Worm (Caenorhabditis elegans) whole organism, L4 larva: Measurements from ENCODE around the gene fbxa-44.
A peak's percentile ranks its signal among the peaks of the same experiment; 100 is the strongest.

Source experiments
- F26F4.8 ChIP-seq: fragments of 200-800 bp; sonication (Bioruptor generic); conservative IDR thresholded peaks from 2 replicates; pipeline ENCODE4 v1.3.6; 2022; ENCODE audit warnings: missing genetic modification characterization, missing compliant biosample characterization
- F44E2.7 ChIP-seq: fragments of 200-800 bp; sonication (Bioruptor generic); IDR thresholded peaks from 2 replicates; pipeline ENCODE4 v2.1.2; 2022; ENCODE audit warnings: missing genetic modification characterization, missing compliant biosample characterization
- F49E8.2 ChIP-seq: sonication (generic microtip); optimal IDR thresholded peaks from 2 replicates; lab custom pipeline; 2016; ENCODE audit warnings: missing compliant biosample characterization, mild to moderate bottlenecking, missing genetic modification characterization, borderline replicate concordance
- T20F7.1 ChIP-seq: fragments of 200-800 bp; sonication (Bioruptor generic); optimal IDR thresholded peaks from 2 replicates; lab custom pipeline; 2018; ENCODE audit warnings: mild to moderate bottlenecking, missing genetic modification characterization, missing compliant biosample characterization
- Y105C5A.15 ChIP-seq: fragments of 200-800 bp; sonication (Bioruptor generic); IDR thresholded peaks from 2 replicates; pipeline ENCODE4 v1.3.6; 2022; ENCODE audit warnings: missing genetic modification characterization, missing compliant biosample characterization
- Y75B8A.6 ChIP-seq: fragments of 200-800 bp; sonication (Bioruptor generic); IDR thresholded peaks from 2 replicates; pipeline ENCODE4 v1.3.6; 2022; ENCODE audit warnings: missing genetic modification reagents, missing genetic modification characterization, missing compliant biosample characterization
- attf-4 ChIP-seq: sonication (generic microtip); optimal IDR thresholded peaks from 3 replicates; lab custom pipeline; 2017; ENCODE audit warnings: missing biosample characterization, missing genetic modification characterization
- ceh-28 ChIP-seq: fragments of 150-350 bp; optimal IDR thresholded peaks from 2 replicates; lab custom pipeline; 2014; ENCODE audit warnings: missing biosample characterization, missing genetic modification reagents, missing genetic modification characterization
- ctbp-1 ChIP-seq: fragments of 200-800 bp; sonication (Bioruptor generic); IDR thresholded peaks from 2 replicates; pipeline ENCODE4 v1.3.6; 2022; ENCODE audit warnings: missing genetic modification reagents, missing genetic modification characterization, missing compliant biosample characterization
- daf-8 ChIP-seq: fragments of 200-800 bp; sonication (Bioruptor generic); IDR thresholded peaks from 2 replicates; pipeline ENCODE4 v1.3.6; 2022; ENCODE audit warnings: missing genetic modification characterization, missing compliant biosample characterization
- dmd-8 ChIP-seq: fragments of 200-800 bp; sonication (Bioruptor generic); IDR thresholded peaks from 2 replicates; pipeline ENCODE4 v1.3.6; 2022; ENCODE audit warnings: missing genetic modification characterization, missing compliant biosample characterization
- dpl-1 ChIP-seq: fragments of 150-350 bp; optimal IDR thresholded peaks from 2 replicates; lab custom pipeline; 2014; ENCODE audit warnings: missing biosample characterization, missing genetic modification reagents, missing genetic modification characterization
- duxl-1 ChIP-seq: sonication (generic microtip); optimal IDR thresholded peaks from 2 replicates; lab custom pipeline; 2016; ENCODE audit warnings: mild to moderate bottlenecking, missing genetic modification characterization, moderate library complexity, missing compliant biosample characterization; ENCODE audit not compliant: poor library complexity
- egl-43 ChIP-seq: fragments of 200-800 bp; sonication (Bioruptor generic); IDR thresholded peaks from 2 replicates; pipeline ENCODE4 v1.3.6; 2022; ENCODE audit warnings: missing genetic modification reagents, missing genetic modification characterization, missing compliant biosample characterization
- fkh-10 ChIP-seq: fragments of 150-350 bp; optimal IDR thresholded peaks from 2 replicates; lab custom pipeline; 2014; ENCODE audit warnings: missing biosample characterization, missing genetic modification reagents, missing genetic modification characterization
- fos-1 ChIP-seq: fragments of 150-350 bp; optimal IDR thresholded peaks from 2 replicates; lab custom pipeline; 2014; ENCODE audit warnings: missing biosample characterization, missing genetic modification characterization
- hif-1 ChIP-seq, 2 experiments: sonication (generic microtip); optimal IDR thresholded peaks; 2 replicates each; lab custom pipeline; 2016 to 2017; ENCODE audit warnings: missing compliant biosample characterization in 2 of 2, missing genetic modification characterization in 2 of 2, missing genetic modification reagents in 2 of 2, missing genotype in 2 of 2, mild to moderate bottlenecking in 1 of 2
- hlh-30 ChIP-seq: sonication (generic microtip); optimal IDR thresholded peaks from 2 replicates; lab custom pipeline; 2017; ENCODE audit warnings: antibody characterized with exemption, mild to moderate bottlenecking, missing genetic modification characterization, missing compliant biosample characterization; ENCODE audit not compliant: insufficient read depth
- lin-38 ChIP-seq: fragments of 200-800 bp; sonication (Bioruptor generic); IDR thresholded peaks from 2 replicates; pipeline ENCODE4 v1.3.6; 2022; ENCODE audit warnings: missing genetic modification reagents, missing genetic modification characterization, missing compliant biosample characterization
- madf-5 ChIP-seq, 2 experiments: fragments of 200-800 bp; sonication (Bioruptor generic); IDR thresholded peaks; 2 replicates each; pipeline ENCODE4 v1.3.6; 2022; ENCODE audit warnings: missing compliant biosample characterization in 2 of 2, missing genetic modification characterization in 2 of 2
- mdl-1 ChIP-seq, 2 experiments: fragments of 150-350 bp in 1 of 2; sonication (generic microtip) in 1 of 2; optimal IDR thresholded peaks; 2 replicates each; lab custom pipeline; 2014 to 2017; ENCODE audit warnings: missing biosample characterization in 2 of 2, missing genetic modification characterization in 2 of 2
- mxl-2 ChIP-seq: fragments of 200-800 bp; sonication (Bioruptor generic); conservative IDR thresholded peaks from 2 replicates; pipeline ENCODE4 v1.3.6; 2022; ENCODE audit warnings: missing genetic modification reagents, missing genetic modification characterization, missing compliant biosample characterization
- nhr-10 ChIP-seq: fragments of 150-350 bp; optimal IDR thresholded peaks from 2 replicates; lab custom pipeline; 2014; ENCODE audit warnings: missing biosample characterization, missing genetic modification characterization
- nhr-102 ChIP-seq: sonication (generic microtip); optimal IDR thresholded peaks from 2 replicates; lab custom pipeline; 2016; ENCODE audit warnings: mild to moderate bottlenecking, missing genetic modification characterization, moderate library complexity, missing compliant biosample characterization
- nhr-237 ChIP-seq: sonication (generic microtip); optimal IDR thresholded peaks from 2 replicates; lab custom pipeline; 2017; ENCODE audit warnings: missing biosample characterization, missing genetic modification characterization
- nhr-42 ChIP-seq: fragments of 200-800 bp; sonication (Bioruptor generic); IDR thresholded peaks from 2 replicates; pipeline ENCODE4 v1.3.6; 2022; ENCODE audit warnings: missing genetic modification characterization, missing compliant biosample characterization
- sdz-12 ChIP-seq: fragments of 200-800 bp; sonication (Bioruptor generic); optimal IDR thresholded peaks from 2 replicates; lab custom pipeline; 2018; ENCODE audit warnings: mild to moderate bottlenecking, missing genetic modification characterization, missing compliant biosample characterization
- snpc-4 ChIP-seq: fragments of 150-350 bp; optimal IDR thresholded peaks from 2 replicates; lab custom pipeline; 2014; ENCODE audit warnings: missing biosample characterization, missing genetic modification characterization
- unc-62 ChIP-seq, 3 experiments: fragments of 150-350 bp in 1 of 3; sonication (generic microtip); optimal IDR thresholded peaks in 2 of 3; peaks in 1 of 3; 1 replicate in 1 of 3; 2 replicates in 2 of 3; lab custom pipeline; 2014 to 2017; ENCODE audit warnings: missing biosample characterization in 3 of 3, missing genetic modification characterization in 3 of 3, missing genetic modification reagents in 3 of 3, missing genotype in 1 of 3
- zag-1 ChIP-seq: fragments of 150-350 bp; optimal IDR thresholded peaks from 2 replicates; lab custom pipeline; 2014; ENCODE audit warnings: missing biosample characterization, missing genetic modification characterization

fbxa-44 gene

DNA sequence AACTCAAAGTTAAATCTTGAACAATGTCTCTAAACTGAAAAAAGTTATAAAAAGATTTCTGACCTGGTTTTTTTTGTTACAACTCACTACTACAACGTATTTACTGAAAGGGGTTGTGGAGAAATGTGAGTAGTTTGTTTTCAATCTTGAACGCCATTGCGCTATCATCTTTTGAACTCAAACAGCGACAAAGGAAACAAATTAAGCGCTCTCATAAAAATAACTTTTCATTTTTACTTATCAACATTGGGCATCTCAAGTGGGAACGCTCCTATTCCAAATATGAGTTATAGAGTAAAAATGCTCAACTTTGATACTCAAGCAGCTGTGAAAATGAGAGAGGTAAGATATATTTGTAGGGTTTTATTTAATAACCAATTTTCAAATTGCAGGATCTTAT, 4.4 kb downstream of the fbxa-44 start, which contains the start of gene F09C6.15:
Gene F09C6.15 (plus strand): TSS at position 301 of the 400 bp plus-strand sequence.
- TF ChIP-seq fkh-10 (GFP tag; lab: Kevin White, UChicago) (no peak), mxl-2 (GFP tag; lab: Robert Waterston, UW) (no peak), fos-1 (tag; lab: Kevin White, UChicago) (no peak), nhr-237 (tag; lab: Kevin White, UChicago) (no peak)

DNA sequence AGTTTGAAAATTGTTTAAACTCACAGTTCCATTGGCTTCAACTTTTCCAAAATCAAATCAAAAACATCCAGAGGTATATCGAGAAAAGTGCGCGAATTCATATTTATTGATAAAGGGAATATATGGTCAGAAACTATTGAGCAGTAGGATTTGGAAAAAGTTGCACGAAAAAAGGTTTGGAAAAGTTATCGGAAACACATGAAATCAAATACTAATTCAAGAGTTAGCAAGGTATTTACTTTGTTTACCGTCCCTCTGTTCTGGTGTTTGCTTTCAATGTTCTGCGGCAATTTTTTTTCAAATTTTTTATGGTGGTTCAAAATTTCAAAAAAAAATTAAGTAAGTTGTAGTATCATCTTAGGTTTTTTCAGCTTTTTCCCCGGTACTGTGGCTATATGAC, 10.3 kb downstream of the fbxa-44 start, which contains the start of gene fbxa-45:
Gene fbxa-45 (minus strand): TSS at position 101 of the 400 bp plus-strand sequence.
- no peak for TF ChIP-seq egl-43
- TF ChIP-seq nhr-42 (GFP tag; lab: Robert Waterston, UW), result no peak
- no peak for TF ChIP-seq attf-4 (tag; lab: Kevin White, UChicago)
- no peak for TF ChIP-seq snpc-4 (tag; lab: Kevin White, UChicago)
- TF ChIP-seq, all 104 proteins: peak for 0

DNA sequence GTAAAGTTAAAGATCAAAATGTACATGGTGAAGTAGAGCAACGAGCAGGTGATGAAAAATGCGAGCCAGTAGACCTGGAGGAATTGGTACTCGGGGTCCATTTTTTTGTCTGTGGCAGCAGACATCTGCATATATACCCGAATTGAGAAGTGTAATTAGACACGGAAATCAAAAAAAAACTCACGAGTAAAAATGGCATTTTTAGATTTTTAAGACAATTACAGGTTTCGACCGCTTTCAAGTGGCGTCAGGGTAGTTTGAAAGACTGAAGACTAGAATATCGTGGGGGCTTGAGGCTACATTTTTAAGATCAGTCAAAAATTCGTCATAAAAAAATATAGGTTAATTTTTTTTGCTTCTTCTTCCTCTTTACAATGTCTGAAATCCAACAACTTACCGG, 13.7 kb downstream of the fbxa-44 start, which contains the start of gene srd-68:
Gene srd-68 (minus strand): TSS at position 101 of the 400 bp plus-strand sequence.
- TF ChIP-seq Y105C5A.15 (GFP tag; lab: Robert Waterston, UW) (no peak), F26F4.8 (GFP tag; lab: Robert Waterston, UW) (no peak), nhr-102 (tag; lab: Kevin White, UChicago) (no peak), sdz-12 (no peak), hif-1 (tag; optimal IDR thresholded peaks at IDR 0.05; lab: Kevin White, UChicago) (no peak), ceh-28 (no peak), nhr-10 (tag; lab: Kevin White, UChicago) (no peak), Y75B8A.6 (GFP tag; lab: Robert Waterston, UW) (no peak), hlh-30 (tag; lab: Kevin White, UChicago) (no peak), mdl-1 (tag; optimal IDR thresholded peaks at IDR 0.05; lab: Kevin White, UChicago) (no peak), T20F7.1 (GFP tag; lab: Kevin White, UChicago) (no peak), unc-62 (GFP tag; optimal IDR thresholded peaks at IDR 0.05 in 1 of 2; lab: Kevin White, UChicago) (no peak), unc-62 (tag; optimal IDR thresholded peaks at IDR 0.05; lab: Kevin White, UChicago) (no peak), lin-38 (no peak)

DNA sequence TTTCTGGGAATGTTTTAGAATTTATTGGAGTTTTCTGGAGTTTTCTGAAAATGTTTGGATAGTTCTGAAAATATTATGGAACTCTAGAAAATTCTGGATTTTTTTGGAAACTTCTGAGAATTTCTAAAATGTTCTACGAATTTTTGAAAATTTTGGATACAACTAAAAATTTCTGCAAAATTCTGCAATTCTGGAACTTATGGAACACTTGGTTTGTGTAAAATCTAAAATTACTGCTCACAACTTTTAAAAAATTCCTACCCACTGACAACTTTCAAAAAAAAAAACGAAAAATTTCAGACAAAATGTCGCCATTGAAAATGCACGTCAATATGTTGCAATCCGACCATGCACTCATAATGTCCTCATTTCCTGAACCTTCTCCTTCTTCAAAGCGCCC, 15.5 kb downstream of the fbxa-44 start, which contains the start of gene nhr-262:
Gene nhr-262 (plus strand): TSS at position 301 of the 400 bp plus-strand sequence.
- no peak for TF ChIP-seq dmd-8 (GFP tag; lab: Robert Waterston, UW)
- TF ChIP-seq ctbp-1 (GFP tag; lab: Robert Waterston, UW), result no peak
- no peak for TF ChIP-seq madf-5 (GFP tag; IDR thresholded peaks at IDR 0.05; lab: Robert Waterston, UW)
- TF ChIP-seq nhr-42 (GFP tag; lab: Robert Waterston, UW), result no peak
- TF ChIP-seq daf-8 (GFP tag; lab: Robert Waterston, UW), result no peak
- TF ChIP-seq F44E2.7 (GFP tag; lab: Robert Waterston, UW), result no peak
- TF ChIP-seq F49E8.2 (tag; lab: Kevin White, UChicago), result no peak
- TF ChIP-seq zag-1, result no peak
- TF ChIP-seq nhr-237 (tag; lab: Kevin White, UChicago), result no peak
- no peak for TF ChIP-seq dpl-1 (GFP tag; lab: Kevin White, UChicago)

DNA sequence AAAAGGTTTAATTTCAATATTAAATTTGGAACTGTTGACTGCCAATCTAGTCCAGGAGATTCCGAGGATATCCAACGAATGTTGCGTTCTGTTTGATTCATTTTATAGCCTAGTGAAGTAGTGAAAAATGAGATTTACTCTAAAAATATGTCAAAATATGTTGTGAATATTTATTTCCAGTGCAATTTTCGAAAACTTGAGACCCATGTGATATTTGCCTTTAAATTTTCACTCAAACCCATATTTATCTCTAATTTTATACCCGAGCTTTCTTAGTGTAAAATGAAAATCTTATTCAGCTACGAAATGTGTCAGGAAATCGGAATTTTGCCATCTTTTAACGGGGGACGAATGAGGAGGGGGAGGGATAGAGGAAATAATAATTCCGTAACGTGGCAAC, 20.8 kb downstream of the fbxa-44 start, which contains the start of gene F09C6.16:
Gene F09C6.16 (minus strand): TSS at position 101 of the 400 bp plus-strand sequence.
- no peak for TF ChIP-seq duxl-1 (tag; lab: Kevin White, UChicago)
- TF ChIP-seq unc-62 (GFP tag; optimal IDR thresholded peaks at IDR 0.05 in 1 of 2; lab: Kevin White, UChicago), result peak in 1 of 2 experiments; percentile 6
- TF ChIP-seq unc-62 (tag; optimal IDR thresholded peaks at IDR 0.05; lab: Kevin White, UChicago), result no peak
- TF ChIP-seq, all 104 proteins: peak for 1
